Fruit fly (Drosophila melanogaster): ENCODE results near the gene CG32808.

dm6 chrX:1467382-1467592 lies 2.3 kb downstream of the CG32808 start, which contains the start of gene CG14778:
- TF ChIP-seq EcR (GFP tag; optimal IDR thresholded peaks at IDR 0.05) (no peak), pan (optimal IDR thresholded peaks at IDR 0.05) (no peak), psq (optimal IDR thresholded peaks at IDR 0.05) (no peak), usp (GFP tag; optimal IDR thresholded peaks at IDR 0.05) (no peak), Dll (optimal IDR thresholded peaks at IDR 0.05) (no peak), CG8478 (optimal IDR thresholded peaks at IDR 0.05) (no peak)
